Worm (Caenorhabditis elegans) whole organism, L4/young adult: ENCODE results near the gene clec-223.
"Not testable (repeated sequence)": the region's sequence is repeated elsewhere in the genome, so short reads cannot be mapped to it uniquely, and the experiment has no call there.

Experiments used
- W03F9.2 ChIP-seq: fragments of 150-350 bp; optimal IDR thresholded peaks from 2 replicates; lab custom pipeline; 2014; ENCODE audit warnings: missing biosample characterization, missing genetic modification characterization
- dao-5 ChIP-seq: sonication (generic microtip); optimal IDR thresholded peaks from 2 replicates; lab custom pipeline; 2016; ENCODE audit warnings: missing genotype, missing genetic modification characterization, moderate library complexity, missing compliant biosample characterization
- him-1 ChIP-seq: sonication (generic microtip); optimal IDR thresholded peaks from 2 replicates; lab custom pipeline; 2016; ENCODE audit warnings: missing genotype, missing genetic modification reagents, missing genetic modification characterization, missing compliant biosample characterization

Gene clec-223

DNA sequence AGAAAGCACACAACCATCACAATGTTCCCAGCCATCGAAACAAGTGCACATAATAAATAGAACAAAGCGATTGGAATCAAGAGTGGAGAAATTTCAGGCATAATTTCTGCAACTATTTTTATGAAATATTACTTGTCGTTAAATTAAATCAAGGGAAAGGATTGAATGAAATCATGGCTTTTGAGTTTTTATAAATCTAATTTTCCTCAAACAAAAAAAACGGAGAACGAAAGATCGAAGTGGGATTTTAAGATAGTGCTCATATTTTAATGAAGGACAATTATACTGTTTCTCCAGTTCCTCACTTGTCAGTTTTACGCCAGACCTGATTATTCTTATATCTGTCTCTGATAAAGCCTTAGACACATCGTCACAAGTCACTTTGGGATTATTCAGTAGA is 20.5 kb upstream of the clec-223 start, which contains the start of gene srsx-33:
srsx-33 (minus strand) TSS at position 101 of the 400 bp plus-strand sequence.
- TF ChIP-seq W03F9.2 (no peak), him-1 (tag; lab: Kevin White, UChicago) (no peak)

DNA sequence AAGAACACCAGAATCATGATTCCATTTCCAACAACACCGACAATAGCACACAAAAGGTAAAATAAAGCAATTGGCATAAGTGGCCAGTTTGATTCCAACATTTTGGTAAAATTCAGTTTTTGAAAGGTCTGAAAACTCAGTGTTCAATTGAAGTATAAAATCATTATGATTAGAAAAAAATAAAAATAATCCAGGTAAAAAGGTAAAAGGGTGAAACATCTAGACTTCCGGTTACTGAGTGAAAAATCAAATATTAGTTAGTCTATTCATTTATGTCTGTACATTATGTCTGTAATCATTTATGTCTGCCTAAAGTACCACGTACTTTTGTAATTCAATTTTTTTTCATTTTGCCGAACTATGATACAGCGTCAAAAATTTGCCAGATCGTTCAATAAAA is 18.0 kb upstream of the clec-223 start, which contains the start of gene srsx-31:
srsx-31 (minus strand) TSS at position 101 of the 400 bp plus-strand sequence.
- TF ChIP-seq dao-5 (tag; lab: Kevin White, UChicago) (no peak), W03F9.2 (no peak), him-1 (tag; lab: Kevin White, UChicago) (no peak)

DNA sequence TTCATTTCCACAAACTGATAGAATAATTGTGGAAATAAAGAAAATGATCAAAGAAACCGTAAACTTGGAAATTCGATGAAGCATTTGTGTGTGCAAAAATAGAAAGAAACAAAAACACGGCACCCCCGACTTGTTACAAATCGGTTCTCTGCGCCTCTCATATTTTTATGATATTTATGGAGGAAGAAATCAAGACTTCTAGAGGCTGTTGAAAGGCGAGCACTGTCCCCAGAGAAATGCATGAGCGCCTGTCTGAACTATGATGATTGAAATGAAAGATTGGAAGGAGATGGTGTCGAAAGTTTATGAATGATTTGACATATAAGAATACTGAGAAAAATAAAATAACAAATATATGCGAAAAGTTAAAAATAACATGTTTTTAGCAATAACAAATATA is 14.1 kb upstream of the clec-223 start, which contains the start of gene lgc-36:
lgc-36 (minus strand) TSS at position 101 of the 400 bp plus-strand sequence.
- TF ChIP-seq him-1 (tag; lab: Kevin White, UChicago) (no peak), W03F9.2 (no peak), dao-5 (tag; lab: Kevin White, UChicago) (no peak)

DNA sequence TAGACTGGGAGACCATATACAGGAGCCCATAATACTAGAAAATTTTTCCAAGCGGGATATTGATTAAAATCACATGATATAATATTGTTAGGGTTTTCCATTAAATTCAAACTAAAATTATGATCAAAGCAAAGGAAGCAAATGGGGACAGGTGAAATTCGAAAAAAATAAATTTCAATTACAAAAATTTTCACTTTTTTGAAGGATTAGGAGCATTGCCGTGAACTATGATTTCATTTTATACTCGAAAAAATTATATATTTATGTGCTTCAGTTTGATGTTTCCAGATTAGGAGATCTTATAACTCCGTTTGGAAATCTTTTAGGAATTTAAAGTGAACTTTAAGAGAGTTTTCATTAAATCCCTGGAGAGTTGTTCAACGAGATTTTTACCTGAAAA is 12.3 kb upstream of the clec-223 start, which contains the start of gene F07B10.7:
F07B10.7 (minus strand) TSS at position 101 of the 400 bp plus-strand sequence.
- TF ChIP-seq dao-5 (tag; lab: Kevin White, UChicago) (no peak), him-1 (tag; lab: Kevin White, UChicago) (no peak), W03F9.2 (no peak)

DNA sequence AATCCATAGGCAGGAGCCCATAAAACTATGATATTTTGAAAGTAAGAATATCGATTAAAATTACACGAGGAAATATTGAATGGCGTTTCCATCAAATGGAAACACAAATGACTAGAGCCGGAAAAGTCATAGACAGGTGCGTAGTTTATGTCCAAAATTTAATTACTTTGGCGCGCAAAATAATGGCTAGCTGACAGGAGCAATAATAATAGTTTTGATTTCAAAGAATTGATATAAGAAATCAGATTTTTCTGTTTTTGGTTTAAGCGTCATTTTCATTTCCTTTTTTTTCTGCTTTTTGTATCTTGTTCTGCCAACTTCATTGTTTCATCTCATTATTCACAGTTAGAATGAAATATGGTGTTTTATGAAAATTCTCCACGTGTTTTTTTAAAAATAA is 9.9 kb upstream of the clec-223 start, which contains the start of gene F07B10.4:
F07B10.4 (minus strand) TSS at position 101 of the 400 bp plus-strand sequence.
- TF ChIP-seq him-1 (tag; lab: Kevin White, UChicago) (no peak), W03F9.2 (no peak)

DNA sequence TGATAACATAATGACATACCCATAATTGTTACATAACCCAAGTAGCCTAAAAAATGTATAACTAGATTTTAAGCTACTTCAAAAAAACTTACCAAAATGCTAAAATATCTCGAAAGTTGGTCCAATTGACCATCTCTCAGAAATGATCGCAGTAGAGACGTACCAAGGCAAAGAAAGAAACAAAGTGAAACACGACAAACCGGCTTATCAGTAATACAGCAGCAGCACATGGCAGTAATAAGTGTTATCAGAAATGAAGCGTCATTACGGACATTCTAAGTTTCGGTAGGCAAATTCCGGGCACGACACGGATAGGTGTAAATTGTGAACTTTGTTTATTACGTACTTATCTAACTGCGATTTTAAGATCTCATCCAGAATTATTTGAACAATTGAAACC is 7.5 kb upstream of the clec-223 start, which contains the start of gene cln-3.1:
cln-3.1 (minus strand) TSS at position 171 of the 400 bp plus-strand sequence.
- TF ChIP-seq W03F9.2 (no peak), dao-5 (tag; lab: Kevin White, UChicago) (no peak), him-1 (tag; lab: Kevin White, UChicago) (no peak)

- no peak for TF ChIP-seq W03F9.2
- TF ChIP-seq dao-5 (tag; lab: Kevin White, UChicago) = no peak
These were observed 6.3 kb upstream of the clec-223 start, which contains the start of gene str-116 for ce11 chrV:11266681-11267080. str-116 (plus strand) TSS chrV:11266981.

DNA sequence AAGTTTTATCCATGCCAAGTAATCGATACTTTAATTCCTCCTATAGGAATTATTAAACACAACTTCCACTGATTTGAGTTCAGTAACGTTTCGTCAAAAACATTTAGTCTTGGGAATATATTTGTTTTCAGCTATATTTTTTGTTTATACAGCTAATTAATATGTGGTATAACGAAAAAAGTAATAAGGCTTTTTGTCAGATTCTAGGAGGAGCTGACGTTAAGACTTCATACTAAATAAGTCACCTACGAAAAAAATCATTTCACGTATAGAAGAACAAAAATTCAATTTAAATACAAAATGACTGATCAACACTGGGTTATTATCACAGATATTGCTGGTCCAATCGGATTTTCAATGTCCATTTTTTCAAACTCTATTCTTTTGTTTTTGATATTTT is 4.2 kb upstream of the clec-223 start, which contains the start of gene str-115:
str-115 (plus strand) TSS at position 301 of the 400 bp plus-strand sequence.
- no peak for TF ChIP-seq dao-5 (tag; lab: Kevin White, UChicago)

DNA sequence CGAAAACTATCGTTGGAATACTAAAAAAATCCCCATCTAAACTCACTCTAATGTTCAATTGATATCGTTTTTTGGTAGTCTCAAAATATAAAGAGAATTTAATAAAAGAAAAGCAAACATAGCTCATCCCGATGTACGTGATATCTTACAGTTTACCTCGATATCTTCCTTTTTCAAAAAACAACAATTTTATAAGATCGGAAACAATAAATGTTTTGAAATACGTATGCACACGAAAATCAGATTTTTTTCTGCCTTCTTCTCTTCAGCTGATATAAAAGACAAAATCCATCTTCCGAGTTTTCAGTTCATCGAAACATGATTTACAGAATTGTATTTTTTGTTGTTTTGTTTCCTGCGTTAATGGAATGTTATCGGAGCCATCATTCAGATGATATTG is 1.9 kb upstream of the clec-223 start, which contains the start of gene clec-222:
clec-222 (plus strand) TSS at position 301 of the 400 bp plus-strand sequence.
- TF ChIP-seq dao-5 (tag; lab: Kevin White, UChicago) (no peak), W03F9.2 (no peak), him-1 (tag; lab: Kevin White, UChicago) (no peak)

- TF ChIP-seq him-1 (tag; lab: Kevin White, UChicago) = no peak
- no peak for TF ChIP-seq dao-5 (tag; lab: Kevin White, UChicago)
- TF ChIP-seq W03F9.2 = no peak
These were observed 6.6 kb downstream of the clec-223 start for ce11 chrV:11279564-11279963.

DNA sequence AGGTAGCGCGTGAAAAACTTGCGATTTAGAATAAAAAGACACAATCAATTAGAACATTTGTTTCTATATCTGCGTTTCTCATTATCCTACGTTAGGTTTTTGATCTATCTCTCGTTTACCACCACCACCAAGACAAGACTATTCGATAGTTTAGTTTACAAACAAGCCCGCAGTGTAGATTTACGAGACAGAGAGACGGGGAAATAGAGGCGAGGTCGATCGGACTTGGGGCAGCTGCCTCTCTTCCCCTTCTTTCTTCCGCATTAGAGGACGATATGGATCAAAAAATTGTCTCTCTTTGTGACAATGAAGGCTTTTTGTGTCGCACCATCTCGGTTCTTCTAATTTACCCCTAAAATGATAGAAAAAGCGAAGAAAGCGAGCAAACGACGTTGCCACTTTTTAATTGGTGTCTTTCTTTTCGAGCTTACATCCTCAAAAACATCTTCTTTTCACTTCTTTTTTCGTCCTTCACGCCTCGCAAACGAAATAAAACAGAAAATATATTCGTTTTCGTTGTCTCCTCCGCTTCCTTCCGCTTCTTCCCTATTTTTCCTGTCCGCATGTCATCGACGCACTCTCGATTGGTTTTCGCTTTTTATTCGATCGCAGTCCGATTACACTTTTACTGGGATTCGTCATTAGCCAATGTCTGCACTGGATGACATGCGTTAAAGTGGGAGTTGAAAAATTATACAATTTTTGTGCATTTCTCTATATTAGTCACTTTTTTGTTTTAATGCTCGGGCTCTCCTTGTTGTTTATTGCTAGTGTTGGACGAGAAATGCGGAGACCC is 8.7 kb downstream of the clec-223 start:
- TF ChIP-seq W03F9.2 (no peak), him-1 (tag; lab: Kevin White, UChicago) (no peak), dao-5 (tag; lab: Kevin White, UChicago) (no peak)

DNA sequence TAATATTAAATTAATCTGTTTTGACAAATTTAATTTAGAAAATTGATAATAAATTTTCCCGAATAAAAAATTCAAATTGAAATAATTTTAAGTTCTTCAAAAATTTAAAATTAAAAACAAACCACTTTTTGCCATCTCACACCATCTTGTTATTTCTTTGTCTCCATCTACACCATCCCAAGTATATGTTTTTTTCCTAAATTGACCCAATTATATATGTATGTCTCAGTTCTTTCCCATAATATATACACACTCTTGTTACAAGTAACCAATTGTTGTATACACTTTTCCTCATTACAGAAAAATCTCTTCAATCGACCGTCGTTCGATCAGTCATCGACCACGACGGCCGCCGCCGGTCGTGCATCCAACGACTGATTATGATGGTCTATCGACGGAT is 9.3 kb downstream of the clec-223 start, which contains the start of gene gly-20:
gly-20 (plus strand) TSS at position 301 of the 400 bp plus-strand sequence.
- TF ChIP-seq W03F9.2 = no peak
- no peak for TF ChIP-seq dao-5 (tag; lab: Kevin White, UChicago)
- no peak for TF ChIP-seq him-1 (tag; lab: Kevin White, UChicago)

- not testable (repeated sequence) for TF ChIP-seq him-1 (tag; lab: Kevin White, UChicago); dao-5 (tag; lab: Kevin White, UChicago); W03F9.2
These were observed 13.2 kb downstream of the clec-223 start, which contains the start of gene C03E10.3 for ce11 chrV:11286114-11286513. C03E10.3 (plus strand) TSS chrV:11286414.

DNA sequence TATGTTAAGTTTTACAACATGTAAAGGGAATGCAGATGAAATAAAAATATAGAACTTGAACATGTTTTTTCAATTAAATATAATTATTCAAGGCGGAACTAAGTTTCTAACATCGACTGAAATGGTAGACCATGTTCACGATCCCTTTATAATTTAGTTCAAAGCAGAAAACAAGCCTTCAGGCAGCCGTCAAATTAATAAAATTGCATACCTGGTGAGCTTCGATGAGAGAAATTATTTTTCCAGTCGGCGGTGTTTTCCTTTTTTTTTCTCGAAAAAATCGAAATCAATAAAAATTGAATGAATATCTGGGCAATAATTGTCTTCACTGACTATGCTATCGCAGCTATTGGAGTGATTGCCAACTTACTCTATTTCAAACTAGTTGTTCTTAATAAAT is 17.9 kb downstream of the clec-223 start, which contains the start of gene C03E10.1:
C03E10.1 (plus strand) TSS at position 301 of the 400 bp plus-strand sequence.
- no peak for TF ChIP-seq him-1 (tag; lab: Kevin White, UChicago)
- no peak for TF ChIP-seq dao-5 (tag; lab: Kevin White, UChicago)
- no peak for TF ChIP-seq W03F9.2
